Fruit fly (Drosophila melanogaster) whole organism, adult: ENCODE data around the gene Tyler.

Source experiments
- CG11617 ChIP-seq: fragments of 200-800 bp; sonication (Bioruptor generic); optimal IDR thresholded peaks from 2 replicates; lab custom pipeline; 2017; ENCODE audit warnings: mild to moderate bottlenecking, missing biosample characterization, missing genetic modification reagents, missing genetic modification characterization
- CG12768 ChIP-seq: fragments of 200-800 bp; sonication (Bioruptor generic); optimal IDR thresholded peaks from 2 replicates; lab custom pipeline; 2017; ENCODE audit warnings: missing biosample characterization, missing genetic modification characterization, mild to moderate bottlenecking, moderate library complexity, missing genetic modification reagents
- CG14711 ChIP-seq: fragments of 200-800 bp; sonication (Bioruptor generic); optimal IDR thresholded peaks from 2 replicates; lab custom pipeline; 2018; ENCODE audit warnings: missing biosample characterization, mild to moderate bottlenecking, missing genetic modification characterization, moderate library complexity
- CG1620 ChIP-seq: fragments of 200-800 bp; sonication (Bioruptor generic); optimal IDR thresholded peaks from 2 replicates; lab custom pipeline; 2016; ENCODE audit warnings: missing biosample characterization, missing genetic modification characterization
- CG33017 ChIP-seq: fragments of 200-800 bp; sonication (Bioruptor generic); optimal IDR thresholded peaks from 2 replicates; lab custom pipeline; 2018; ENCODE audit warnings: missing biosample characterization, mild to moderate bottlenecking, missing genetic modification characterization, moderate library complexity
- CG5204 ChIP-seq: fragments of 200-800 bp; sonication (Bioruptor generic); optimal IDR thresholded peaks from 2 replicates; lab custom pipeline; 2016; ENCODE audit warnings: missing biosample characterization, missing genetic modification characterization
- CG7045 ChIP-seq: fragments of 200-800 bp; sonication (Bioruptor generic); optimal IDR thresholded peaks from 2 replicates; lab custom pipeline; 2017; ENCODE audit warnings: missing biosample characterization, mild to moderate bottlenecking, missing genetic modification characterization
- CG7101 ChIP-seq: fragments of 200-800 bp; sonication (Bioruptor generic); optimal IDR thresholded peaks from 2 replicates; lab custom pipeline; 2018; ENCODE audit warnings: missing biosample characterization, mild to moderate bottlenecking, missing genetic modification characterization, moderate library complexity
- Clk ChIP-seq: fragments of 200-800 bp; sonication (Bioruptor generic); optimal IDR thresholded peaks from 2 replicates; lab custom pipeline; 2017; ENCODE audit warnings: missing biosample characterization, missing genetic modification characterization
- Crg-1 ChIP-seq: fragments of 200-800 bp; sonication (Bioruptor generic); optimal IDR thresholded peaks from 2 replicates; lab custom pipeline; 2016; ENCODE audit warnings: missing biosample characterization, missing genetic modification characterization
- Hr96 ChIP-seq: fragments of 200-800 bp; sonication (Bioruptor generic); optimal IDR thresholded peaks from 2 replicates; lab custom pipeline; 2016; ENCODE audit warnings: missing biosample characterization, missing genetic modification characterization
- Mnt ChIP-seq: fragments of 200-800 bp; sonication (Bioruptor generic); optimal IDR thresholded peaks from 2 replicates; lab custom pipeline; 2016; ENCODE audit warnings: missing biosample characterization, mild to moderate bottlenecking, missing genetic modification characterization
- bab1 ChIP-seq: fragments of 200-800 bp; sonication (Bioruptor generic); optimal IDR thresholded peaks from 3 replicates; lab custom pipeline; 2019; ENCODE audit warnings: missing biosample characterization, mild to moderate bottlenecking, missing genetic modification characterization, moderate library complexity
- cic ChIP-seq: fragments of 200-800 bp; sonication (Bioruptor generic); optimal IDR thresholded peaks from 2 replicates; lab custom pipeline; 2017; ENCODE audit warnings: missing biosample characterization, mild to moderate bottlenecking, missing genetic modification characterization, moderate library complexity
- cnc ChIP-seq, 2 experiments: fragments of >200 bp; optimal IDR thresholded peaks; 2 replicates each; lab custom pipeline; 2017
- kay ChIP-seq: fragments of 200-800 bp; sonication (Bioruptor generic); peaks from one replicate; lab custom pipeline; 2016; ENCODE audit warnings: missing biosample characterization, missing genetic modification characterization, borderline replicate concordance
- ovo ChIP-seq: fragments of 200-800 bp; sonication (Bioruptor generic); optimal IDR thresholded peaks from 2 replicates; lab custom pipeline; 2016; ENCODE audit warnings: missing biosample characterization, missing genetic modification characterization
- pad ChIP-seq: fragments of 200-800 bp; sonication (Bioruptor generic); optimal IDR thresholded peaks from 3 replicates; lab custom pipeline; 2017; ENCODE audit warnings: missing biosample characterization, missing genetic modification characterization, mild to moderate bottlenecking, moderate library complexity, missing genetic modification reagents
- tj ChIP-seq: fragments of 200-800 bp; sonication (Bioruptor generic); optimal IDR thresholded peaks from 3 replicates; lab custom pipeline; 2017; ENCODE audit warnings: missing biosample characterization, mild to moderate bottlenecking, missing genetic modification characterization, moderate library complexity
- toe ChIP-seq: fragments of 200-800 bp; sonication (Bioruptor generic); optimal IDR thresholded peaks from 2 replicates; lab custom pipeline; 2016; ENCODE audit warnings: missing biosample characterization, missing genetic modification characterization

Tyler gene

DNA sequence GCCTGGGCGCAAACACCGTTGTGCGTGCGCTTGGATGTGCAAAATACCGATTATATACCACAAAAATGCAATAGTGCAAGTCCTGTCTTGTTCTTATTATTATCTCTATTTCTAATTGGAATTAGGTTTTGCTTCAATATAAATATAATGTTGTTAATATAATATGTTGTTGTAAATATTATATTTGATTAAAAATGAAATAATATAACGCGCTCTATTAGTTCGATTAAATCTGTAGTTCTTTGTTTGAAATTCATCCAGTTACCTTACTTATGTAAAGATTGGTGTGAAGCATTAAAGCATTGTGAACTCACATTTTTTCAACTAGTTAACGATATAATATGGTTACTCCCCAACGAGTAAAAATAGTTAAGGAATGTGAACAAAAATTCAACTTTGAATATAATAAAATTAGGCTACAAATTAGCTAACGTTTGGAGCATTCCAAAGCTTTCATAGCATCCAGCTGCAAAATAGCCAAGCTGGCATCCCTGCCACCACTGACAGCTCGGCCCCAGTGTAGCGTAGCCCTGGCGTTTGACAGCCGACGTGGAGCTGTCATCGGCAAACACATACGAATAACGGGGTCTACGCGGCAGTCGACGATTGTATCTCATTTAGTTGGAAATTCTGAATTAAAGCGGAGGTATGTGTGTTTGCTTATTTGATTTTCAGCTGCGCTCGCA is 31.6 kb downstream of the Tyler start, which contains the start of the genes CG12237 and Sec61gamma:
TSS of gene CG12237 (minus strand) at position 51 of the 686 bp plus-strand sequence.
TSS of gene Sec61gamma (plus strand) at position 509 of the 686 bp plus-strand sequence.
- TF ChIP-seq cic (GFP tag; lab: Kevin White, UChicago), result no peak
- TF ChIP-seq tj (GFP tag; lab: Kevin White, UChicago), result peak; percentile 41
- TF ChIP-seq bab1 (GFP tag; lab: Kevin White, UChicago), result peak; percentile 55
- peak; percentile 31 for TF ChIP-seq Mnt (GFP tag; lab: Kevin White, UChicago)
- TF ChIP-seq toe, result no peak
- TF ChIP-seq CG11617 (GFP tag; lab: Kevin White, UChicago), result peak; percentile 18
- TF ChIP-seq CG5204, result no peak
- no peak for TF ChIP-seq kay (GFP tag; lab: Kevin White, UChicago)
- TF ChIP-seq CG1620 (GFP tag; lab: Kevin White, UChicago), result peak; percentile 65
- TF ChIP-seq CG33017, result no peak
- peak; percentile 39 for TF ChIP-seq pad (GFP tag; lab: Kevin White, UChicago)
- TF ChIP-seq CG12768, result peak; percentile 1
- no peak for TF ChIP-seq CG14711 (tag; lab: Kevin White, UChicago)
- TF ChIP-seq ovo (GFP tag; lab: Kevin White, UChicago), result peak; percentile 95
- peak; percentile 40 for TF ChIP-seq CG7101 (tag; lab: Kevin White, UChicago)
- TF ChIP-seq Clk (GFP tag; lab: Kevin White, UChicago), result no peak

DNA sequence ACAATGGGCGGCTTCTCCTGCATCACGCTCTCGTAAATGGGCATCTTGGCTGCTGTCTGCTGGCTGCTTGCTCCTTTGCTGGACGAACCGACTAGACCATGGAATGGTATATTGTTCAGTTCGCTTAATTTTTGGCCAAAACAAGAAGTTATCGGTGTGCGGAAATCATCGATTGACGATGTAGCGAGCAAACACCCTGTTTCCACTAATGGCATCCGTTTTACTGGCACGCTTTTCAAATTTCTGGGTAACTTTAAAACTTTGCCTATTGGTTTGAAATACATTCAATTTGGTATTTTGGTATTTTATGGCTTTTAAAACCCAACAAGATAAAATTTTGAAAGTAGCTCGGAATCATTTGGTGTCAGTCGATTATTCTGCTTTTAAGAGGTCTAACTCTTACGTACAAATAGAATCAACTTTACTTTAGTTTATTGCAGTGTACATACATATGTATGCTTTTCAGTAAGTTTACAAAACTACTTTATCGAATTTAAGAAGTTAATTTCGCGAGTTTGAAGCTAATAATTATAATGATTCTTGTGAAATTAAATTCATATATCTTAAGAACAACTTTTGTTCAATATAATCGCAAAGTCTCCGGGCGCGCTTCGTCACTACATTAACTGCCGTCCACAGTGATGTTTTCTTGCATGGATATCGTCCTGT is 34.7 kb downstream of the Tyler start, which contains the start of gene Arp10:
TSS of gene Arp10 (minus strand) at position 304 of the 669 bp plus-strand sequence.
- TF ChIP-seq bab1 (GFP tag; lab: Kevin White, UChicago) (peak; percentile 15), tj (GFP tag; lab: Kevin White, UChicago) (no peak), CG33017 (peak; percentile 36)

DNA sequence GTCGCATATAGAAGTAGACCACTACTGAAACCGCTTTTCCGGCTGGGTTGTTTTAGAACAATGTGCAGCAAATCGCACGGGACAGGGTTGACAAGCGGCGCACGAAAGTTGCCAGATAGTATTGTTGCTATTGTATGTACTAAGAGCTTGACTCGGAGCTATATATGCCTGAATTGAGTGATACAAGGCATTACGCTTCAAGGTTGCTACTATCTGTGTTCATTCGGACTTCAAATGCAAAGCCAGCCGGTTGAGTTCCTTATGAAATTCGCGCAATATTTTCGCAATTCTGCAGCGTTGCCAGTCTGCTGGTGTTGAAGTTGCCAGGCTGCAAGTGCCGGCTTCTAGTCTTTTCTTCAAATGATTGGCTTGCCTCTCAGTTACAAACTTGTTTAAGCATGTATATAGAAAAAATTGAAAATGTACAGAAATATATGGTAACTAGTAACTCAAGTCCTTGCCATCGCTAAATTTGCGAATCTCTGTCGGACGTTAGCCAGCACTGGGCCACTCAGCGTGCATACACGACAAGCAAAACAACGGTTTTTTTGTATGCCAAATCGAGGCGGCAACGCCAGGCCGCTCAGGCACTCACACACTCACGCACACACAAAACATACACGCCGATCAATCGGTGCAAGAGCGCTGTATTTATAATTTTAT is 40.6 kb downstream of the Tyler start, which contains the start of the genes Ranbp21 and Elys:
TSS of gene Ranbp21 (minus strand) at position 513 of the 663 bp plus-strand sequence.
TSS of gene Elys (plus strand) at position 549 of the 663 bp plus-strand sequence.
- TF ChIP-seq bab1 (GFP tag; lab: Kevin White, UChicago) (no peak), CG14711 (tag; lab: Kevin White, UChicago) (peak; percentile 93), ovo (GFP tag; lab: Kevin White, UChicago) (peak; percentile 87), CG1620 (GFP tag; lab: Kevin White, UChicago) (peak; percentile 81), CG33017 (no peak), Crg-1 (peak; percentile 56), CG7045 (GFP tag; lab: Kevin White, UChicago) (no peak), cnc (optimal IDR thresholded peaks at IDR 0.05; lab: Kevin White, UChicago) (no peak), CG7101 (tag; lab: Kevin White, UChicago) (peak; percentile 58), CG11617 (GFP tag; lab: Kevin White, UChicago) (peak; percentile 55), cic (GFP tag; lab: Kevin White, UChicago) (no peak), CG12768 (peak; percentile 21), Clk (GFP tag; lab: Kevin White, UChicago) (peak; percentile 3), CG5204 (no peak), toe (no peak), Mnt (GFP tag; lab: Kevin White, UChicago) (peak; percentile 66), kay (GFP tag; lab: Kevin White, UChicago) (no peak), Hr96 (GFP tag; lab: Kevin White, UChicago) (no peak), pad (GFP tag; lab: Kevin White, UChicago) (peak; percentile 71), tj (GFP tag; lab: Kevin White, UChicago) (peak; percentile 53)

DNA sequence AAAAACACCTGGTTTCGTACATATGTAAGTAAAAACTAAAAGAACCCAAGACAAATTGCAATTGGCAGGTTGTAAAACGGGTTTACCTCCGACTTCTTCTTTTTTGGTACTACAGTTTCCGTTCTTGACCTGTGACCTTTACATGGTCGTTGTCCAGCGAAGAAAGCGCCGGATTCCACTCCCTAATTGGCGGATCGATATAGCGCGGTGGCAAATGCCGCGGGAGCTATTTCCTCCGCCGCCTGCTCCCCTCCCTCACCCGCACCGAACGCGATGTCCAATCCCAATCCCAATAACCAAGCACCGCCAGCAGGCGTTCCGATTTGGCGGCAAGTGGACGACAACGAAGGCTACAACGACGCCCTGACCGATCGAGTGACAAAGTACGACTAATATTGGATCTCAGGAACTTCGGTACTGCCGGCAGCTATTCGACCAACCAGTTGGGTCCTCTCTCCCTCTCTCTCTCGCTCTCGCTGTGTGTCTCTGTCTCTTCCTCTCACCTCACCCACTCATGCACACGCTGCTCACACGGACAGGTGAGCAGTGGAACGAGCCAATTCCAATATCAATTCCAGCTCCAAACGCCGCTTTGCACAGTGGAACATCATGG is 51.4 kb downstream of the Tyler start:
- no peak for TF ChIP-seq CG14711 (tag; lab: Kevin White, UChicago)
- TF ChIP-seq CG12768, result peak; percentile 1
- no peak for TF ChIP-seq cic (GFP tag; lab: Kevin White, UChicago)
- TF ChIP-seq Clk (GFP tag; lab: Kevin White, UChicago), result no peak
- no peak for TF ChIP-seq ovo (GFP tag; lab: Kevin White, UChicago)
- TF ChIP-seq CG7101 (tag; lab: Kevin White, UChicago), result no peak
- TF ChIP-seq bab1 (GFP tag; lab: Kevin White, UChicago), result peak; percentile 40
- TF ChIP-seq CG5204, result no peak
- no peak for TF ChIP-seq tj (GFP tag; lab: Kevin White, UChicago)
- TF ChIP-seq CG1620 (GFP tag; lab: Kevin White, UChicago), result peak; percentile 29
- TF ChIP-seq toe, result no peak
- no peak for TF ChIP-seq Mnt (GFP tag; lab: Kevin White, UChicago)
- TF ChIP-seq CG11617 (GFP tag; lab: Kevin White, UChicago), result no peak
- TF ChIP-seq CG7045 (GFP tag; lab: Kevin White, UChicago), result no peak
- no peak for TF ChIP-seq Hr96 (GFP tag; lab: Kevin White, UChicago)
- TF ChIP-seq kay (GFP tag; lab: Kevin White, UChicago), result no peak
